Worm (Caenorhabditis elegans) whole organism, dauer: ENCODE data around the gene eif-3.F.

Experiments
- unc-62 ChIP-seq: sonication (generic microtip); optimal IDR thresholded peaks from 2 replicates; lab custom pipeline; 2017; ENCODE audit warnings: missing biosample characterization, missing genetic modification reagents, missing genetic modification characterization

The eif-3.F gene

DNA sequence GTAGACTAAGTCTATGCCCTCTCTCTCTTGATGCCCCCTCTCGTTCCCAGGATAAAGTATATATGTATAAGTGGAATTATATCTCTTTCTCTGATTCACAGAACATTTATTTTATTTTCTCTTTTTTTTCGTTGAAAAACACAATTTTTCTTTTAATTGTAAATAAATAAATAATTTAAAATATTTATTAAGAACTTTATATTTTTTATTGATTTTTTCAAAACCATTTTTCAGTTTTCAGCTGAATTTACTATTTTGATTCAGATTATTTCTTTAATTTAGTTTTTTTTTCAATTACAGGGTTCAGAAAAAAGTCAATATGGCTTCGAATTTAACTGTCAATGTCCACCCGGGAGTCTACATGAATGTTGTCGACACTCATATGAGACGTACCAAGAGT, at the start of gene eif-3.F:
TSS of gene eif-3.F (plus strand) at position 301 of the 400 bp plus-strand sequence.
- TF ChIP-seq unc-62 (GFP tag; lab: Kevin White, UChicago), result no peak

DNA sequence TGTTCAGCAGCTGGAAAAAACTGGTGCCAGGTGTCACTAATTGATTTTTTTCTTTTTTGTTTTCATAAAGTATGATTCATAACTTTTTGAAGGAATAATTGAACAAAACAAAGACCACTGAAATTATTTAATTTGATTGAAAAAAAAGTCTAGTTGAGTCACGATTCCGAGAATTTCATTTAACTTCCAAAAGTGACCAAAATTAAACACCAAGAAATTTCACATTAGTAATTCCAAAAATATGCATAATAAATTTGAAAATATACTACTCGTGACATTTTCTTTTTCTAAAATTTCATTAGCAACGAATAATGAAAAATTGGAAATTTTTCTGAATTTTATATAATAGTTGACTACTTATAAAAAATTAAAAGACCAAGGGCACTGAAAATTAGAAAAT, 49.4 kb upstream of the eif-3.F start:
- TF ChIP-seq unc-62 (GFP tag; lab: Kevin White, UChicago), result no peak

DNA sequence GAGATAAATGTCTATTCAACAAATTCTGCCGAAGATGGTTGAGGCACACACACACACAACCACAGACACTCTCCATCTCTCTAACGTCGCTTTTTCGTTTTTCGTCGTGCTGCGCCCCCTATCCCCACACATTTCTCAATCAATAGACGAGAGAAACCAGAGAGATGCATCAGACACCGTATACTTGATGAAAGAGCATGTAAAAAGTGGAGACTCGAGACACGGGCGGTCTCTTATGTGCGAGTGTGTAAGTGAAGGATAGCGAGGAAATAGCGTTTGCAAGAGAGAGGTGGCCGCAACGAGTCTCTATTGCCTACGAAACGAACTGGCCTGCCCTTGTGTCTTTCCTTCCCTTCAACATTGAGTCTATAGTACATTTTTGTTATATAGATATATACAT, 48.7 kb upstream of the eif-3.F start:
- no peak for TF ChIP-seq unc-62 (GFP tag; lab: Kevin White, UChicago)

- no peak for TF ChIP-seq unc-62 (GFP tag; lab: Kevin White, UChicago)
Measured at ce11 chrII:9283668-9284357, 47.6 kb upstream of the eif-3.F start.

DNA sequence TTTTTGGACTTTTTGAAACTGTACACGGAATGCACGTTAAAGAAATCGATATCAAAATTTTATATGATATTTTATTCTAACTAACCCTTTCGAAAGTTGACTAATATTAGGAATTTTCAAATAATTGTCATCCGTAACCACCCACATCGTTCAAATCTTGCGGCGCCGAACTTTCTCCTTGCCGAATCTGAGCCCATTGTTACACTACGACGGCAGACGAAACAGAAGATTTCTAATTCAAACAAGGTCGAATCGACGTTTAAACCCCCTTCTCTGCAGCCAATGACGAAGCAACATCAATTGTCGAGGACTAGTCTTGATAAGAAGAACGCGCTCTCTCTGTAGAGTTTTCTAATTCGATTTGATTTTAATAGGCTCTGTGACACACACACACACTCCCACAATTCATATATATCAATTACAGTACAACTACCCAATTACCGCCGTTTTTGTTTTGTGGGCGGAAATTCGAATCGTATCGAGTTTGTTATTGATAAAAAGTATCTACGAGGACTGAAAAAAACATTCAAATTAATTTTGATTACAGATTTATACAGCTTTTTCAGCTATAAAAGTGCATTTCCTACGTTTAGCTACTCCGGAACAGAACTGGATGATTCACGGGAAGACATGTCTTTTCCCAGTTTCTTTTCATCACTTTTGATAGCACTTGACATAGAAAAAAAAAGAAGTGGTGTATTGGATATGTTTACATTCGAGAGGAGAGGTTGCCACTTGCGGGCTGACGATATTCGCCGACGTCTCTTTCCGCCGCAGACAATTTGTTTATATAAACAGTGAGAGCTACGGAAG, 46.9 kb upstream of the eif-3.F start:
- TF ChIP-seq unc-62 (GFP tag; lab: Kevin White, UChicago), result no peak

DNA sequence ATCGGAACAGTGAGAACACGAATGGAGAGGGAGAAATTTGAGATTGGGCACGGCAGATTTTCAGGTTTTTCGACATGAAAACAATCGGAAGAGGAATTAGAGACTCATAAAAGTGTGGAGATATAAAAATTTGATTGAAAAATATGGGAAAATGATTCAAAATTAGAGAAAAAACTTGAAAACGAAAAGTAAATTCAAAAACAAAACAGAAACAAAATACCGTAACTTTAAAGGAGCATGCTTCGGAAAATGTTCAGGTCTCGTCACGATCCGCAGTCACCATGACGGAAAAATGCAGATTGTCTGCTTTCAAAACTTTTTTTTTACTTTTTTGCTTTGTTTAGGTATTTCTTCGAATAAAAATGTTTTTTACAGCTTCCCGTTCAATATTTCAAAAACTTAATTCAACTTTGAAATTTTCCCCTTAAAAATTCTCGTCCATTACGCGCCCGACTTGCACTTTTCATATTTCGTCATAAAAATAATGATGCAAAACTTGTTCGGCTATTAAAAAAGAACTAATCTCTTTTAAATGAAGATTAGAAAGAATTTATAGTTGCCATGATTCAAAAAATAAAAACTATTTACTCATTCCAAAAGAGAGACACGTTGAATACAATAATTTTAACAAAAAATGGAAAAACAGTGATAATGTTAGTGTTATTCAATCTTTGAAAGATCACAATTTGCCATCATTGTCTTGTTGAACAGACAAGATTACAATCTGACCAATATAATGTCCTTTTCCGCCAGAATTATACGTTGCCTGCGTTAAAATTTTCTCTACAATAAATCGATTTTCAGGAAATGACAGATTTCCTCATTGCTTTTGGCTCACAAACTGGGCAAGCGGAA, 46.0 kb upstream of the eif-3.F start, which contains the start of gene mtrr-1:
TSS of gene mtrr-1 (plus strand) at position 805 of the 855 bp plus-strand sequence.
- TF ChIP-seq unc-62 (GFP tag; lab: Kevin White, UChicago), result no peak

ce11 chrII:9289127-9289526, 42.3 kb upstream of the eif-3.F start:
- no peak for TF ChIP-seq unc-62 (GFP tag; lab: Kevin White, UChicago)

DNA sequence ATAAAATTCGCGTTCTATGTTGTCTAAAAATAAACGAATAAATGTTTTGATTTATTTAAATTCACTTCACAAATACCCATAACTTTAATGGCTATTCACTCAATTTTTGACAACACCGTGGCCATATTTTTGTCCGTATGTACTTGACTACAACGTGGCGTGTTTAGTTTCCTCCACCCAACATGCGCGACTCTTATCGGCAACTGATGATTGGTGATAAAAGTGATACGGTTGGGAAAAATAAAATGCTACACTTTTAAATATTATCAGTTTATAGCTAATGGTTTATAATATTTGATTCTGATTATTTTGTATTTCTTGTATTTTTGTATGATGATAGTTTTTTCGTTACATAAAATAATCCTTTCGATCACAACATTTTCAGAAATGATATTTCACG, 39.8 kb upstream of the eif-3.F start, which contains the start of gene acs-7:
TSS of gene acs-7 (plus strand) at position 386 of the 400 bp plus-strand sequence.
- TF ChIP-seq unc-62 (GFP tag; lab: Kevin White, UChicago), result no peak

- TF ChIP-seq unc-62 (GFP tag; lab: Kevin White, UChicago), result no peak
Measured at ce11 chrII:9295678-9296077, 35.8 kb upstream of the eif-3.F start, which contains the start of gene C01G6.9. Gene C01G6.9, minus strand, starts transcription at chrII:9295818.

DNA sequence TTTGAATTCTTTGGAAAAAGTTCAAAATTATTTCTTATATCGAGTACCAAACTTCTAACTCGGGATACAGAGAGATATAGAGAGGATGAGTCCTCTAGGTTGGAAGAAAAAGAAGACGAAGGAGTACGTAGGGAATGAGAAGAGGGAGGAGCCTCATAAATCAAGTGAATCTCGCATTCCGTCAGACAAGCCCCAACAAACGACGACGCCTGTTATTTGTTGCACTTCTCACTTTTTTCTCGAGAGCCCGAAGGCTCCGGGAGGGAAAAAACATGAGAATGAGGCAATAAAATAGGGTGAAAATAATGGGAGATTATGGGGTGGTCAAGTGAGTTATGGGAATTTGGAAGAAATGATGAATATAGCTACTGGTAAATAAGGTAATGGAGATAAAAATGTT, 31.8 kb upstream of the eif-3.F start:
- no peak for TF ChIP-seq unc-62 (GFP tag; lab: Kevin White, UChicago)

ce11 chrII:9301065-9301464, 30.4 kb upstream of the eif-3.F start:
- no peak for TF ChIP-seq unc-62 (GFP tag; lab: Kevin White, UChicago)

- TF ChIP-seq unc-62 (GFP tag; lab: Kevin White, UChicago), result no peak
Measured at ce11 chrII:9303545-9303944, 27.9 kb upstream of the eif-3.F start.

DNA sequence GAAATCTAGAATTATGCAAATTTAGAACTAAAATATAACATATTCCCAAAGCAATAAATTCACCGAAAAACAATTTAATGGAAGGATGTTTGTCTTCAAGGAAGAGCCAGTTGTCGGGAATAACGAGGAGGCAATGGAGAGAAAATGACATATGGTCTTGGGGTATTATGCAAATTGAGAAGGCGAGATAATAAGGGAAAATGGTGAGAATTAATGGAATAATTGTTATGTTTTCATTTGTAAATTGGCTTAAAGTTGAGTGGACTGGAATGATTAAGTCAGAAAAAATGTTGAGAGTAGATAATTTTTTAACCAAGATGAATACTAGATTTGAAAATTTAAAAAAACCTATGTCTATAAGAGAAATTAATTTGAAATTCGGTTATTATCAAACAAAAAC, 26.6 kb upstream of the eif-3.F start:
- no peak for TF ChIP-seq unc-62 (GFP tag; lab: Kevin White, UChicago)

ce11 chrII:9305575-9305974, 25.9 kb upstream of the eif-3.F start:
- TF ChIP-seq unc-62 (GFP tag; lab: Kevin White, UChicago), result no peak

DNA sequence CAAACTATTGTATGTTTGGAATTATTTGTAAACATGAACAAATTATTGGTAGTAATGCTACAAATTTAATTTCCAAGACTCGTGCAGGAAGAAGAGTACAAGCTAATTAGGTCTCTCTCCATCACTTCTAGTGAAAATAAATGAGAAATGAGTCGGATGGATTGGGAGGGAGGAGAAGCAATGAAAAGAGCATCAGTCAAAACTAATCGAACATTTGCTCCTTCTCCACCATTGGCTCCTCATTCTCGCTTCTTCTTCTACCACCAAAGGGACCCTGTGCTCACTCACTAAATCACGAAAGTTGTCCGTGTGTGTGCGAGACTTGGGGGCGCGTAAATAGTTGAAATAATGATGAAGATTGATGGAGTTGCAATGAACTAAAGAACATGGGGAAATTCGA, 24.6 kb upstream of the eif-3.F start:
- TF ChIP-seq unc-62 (GFP tag; lab: Kevin White, UChicago), result no peak
